Worm (Caenorhabditis elegans): ENCODE results near the gene ucr-1.

ucr-1 gene

ce11 chrIII:5568265-5568664 is 23.7 kb upstream of the ucr-1 start:
- TF ChIP-seq dmd-4 (tag; optimal IDR thresholded peaks at IDR 0.05) (no peak), nhr-25 (tag; optimal IDR thresholded peaks at IDR 0.05) (no peak), fos-1 (tag; optimal IDR thresholded peaks at IDR 0.05) (no peak), ztf-1 (GFP tag; conservative IDR thresholded peaks at IDR 0.05) (no peak), sma-3 (GFP tag; optimal IDR thresholded peaks at IDR 0.05) (no peak), mdl-1 (tag; optimal IDR thresholded peaks at IDR 0.05) (no peak), nhr-237 (tag; optimal IDR thresholded peaks at IDR 0.05) (no peak), nhr-12 (tag; optimal IDR thresholded peaks at IDR 0.05) (no peak), nhr-129 (tag; optimal IDR thresholded peaks at IDR 0.05) (no peak), zag-1 (tag; optimal IDR thresholded peaks at IDR 0.05) (no peak), Y55F3AM.14 (GFP tag; optimal IDR thresholded peaks at IDR 0.05) (no peak), ceh-82 (tag; optimal IDR thresholded peaks at IDR 0.05) (no peak), lin-13 (GFP tag; optimal IDR thresholded peaks at IDR 0.05) (no peak), snpc-4 (tag; optimal IDR thresholded peaks at IDR 0.05) (no peak), egl-27 (tag; optimal IDR thresholded peaks at IDR 0.05) (no peak), aly-2 (tag; optimal IDR thresholded peaks at IDR 0.05) (no peak), gmeb-1 (tag; optimal IDR thresholded peaks at IDR 0.05) (no peak), lin-11 (tag; optimal IDR thresholded peaks at IDR 0.05) (no peak), ama-1 (optimal IDR thresholded peaks at IDR 0.05) (no peak), unc-62 (GFP tag; optimal IDR thresholded peaks at IDR 0.05) (no peak)

ce11 chrIII:5568679-5569078 is 23.3 kb upstream of the ucr-1 start, which contains the start of gene nspb-12:
Gene nspb-12 (minus strand): TSS chrIII:5568779.
- TF ChIP-seq skn-1 (tag; optimal IDR thresholded peaks at IDR 0.05) (no peak), fos-1 (tag; optimal IDR thresholded peaks at IDR 0.05) (no peak), nhr-237 (tag; optimal IDR thresholded peaks at IDR 0.05) (no peak), unc-39 (tag; optimal IDR thresholded peaks at IDR 0.05) (no peak), nhr-129 (tag; optimal IDR thresholded peaks at IDR 0.05) (no peak)

ce11 chrIII:5570814-5571443 is 21.0 kb upstream of the ucr-1 start:
- TF ChIP-seq aly-2 (tag; optimal IDR thresholded peaks at IDR 0.05) (no peak), unc-55 (GFP tag; optimal IDR thresholded peaks at IDR 0.05) (peak; percentile 90), lsy-2 (tag; optimal IDR thresholded peaks at IDR 0.05) (peak in 1 of 2 experiments; percentile 15), mab-5 (tag; optimal IDR thresholded peaks at IDR 0.05) (peak; percentile 78), nhr-11 (tag; optimal IDR thresholded peaks at IDR 0.05) (no peak), nhr-129 (tag; optimal IDR thresholded peaks at IDR 0.05) (peak; percentile 4)

- TF ChIP-seq nhr-129 (tag; optimal IDR thresholded peaks at IDR 0.05) (peak; percentile 6), mbf-1 (tag; optimal IDR thresholded peaks at IDR 0.05) (no peak), lsy-2 (tag; optimal IDR thresholded peaks at IDR 0.05) (peak in 1 of 2 experiments; percentile 0), C34F6.9 (tag; optimal IDR thresholded peaks at IDR 0.05) (peak; percentile 11), sma-9 (GFP tag; optimal IDR thresholded peaks at IDR 0.05) (no peak), sma-9 (tag; optimal IDR thresholded peaks at IDR 0.05) (no peak)
Measured at ce11 chrIII:5572806-5573205, 19.1 kb upstream of the ucr-1 start.

ce11 chrIII:5573694-5574093 is 18.2 kb upstream of the ucr-1 start, which contains the start of gene molo-1:
Gene molo-1 (plus strand): TSS chrIII:5573994.
- TF ChIP-seq mdl-1 (tag; optimal IDR thresholded peaks at IDR 0.05): no peak
- TF ChIP-seq nhr-77 (tag; optimal IDR thresholded peaks at IDR 0.05): no peak
- TF ChIP-seq nhr-11 (tag; optimal IDR thresholded peaks at IDR 0.05): no peak
- TF ChIP-seq sma-9 (GFP tag; optimal IDR thresholded peaks at IDR 0.05): no peak
- TF ChIP-seq sma-9 (tag; optimal IDR thresholded peaks at IDR 0.05): no peak
- TF ChIP-seq mbf-1 (tag; optimal IDR thresholded peaks at IDR 0.05): no peak
- no peak for TF ChIP-seq dmd-4 (tag; optimal IDR thresholded peaks at IDR 0.05)
- TF ChIP-seq lsy-2 (tag; optimal IDR thresholded peaks at IDR 0.05): no peak
- no peak for TF ChIP-seq fos-1 (tag; optimal IDR thresholded peaks at IDR 0.05)
- no peak for TF ChIP-seq ztf-4 (tag; optimal IDR thresholded peaks at IDR 0.05)
- no peak for TF ChIP-seq zag-1 (tag; optimal IDR thresholded peaks at IDR 0.05)
- no peak for TF ChIP-seq ztf-1 (GFP tag; conservative IDR thresholded peaks at IDR 0.05)
- no peak for TF ChIP-seq ztf-11 (tag; optimal IDR thresholded peaks at IDR 0.05)
- no peak for TF ChIP-seq nhr-10 (tag; optimal IDR thresholded peaks at IDR 0.05)
- TF ChIP-seq lin-11 (tag; optimal IDR thresholded peaks at IDR 0.05): no peak
- TF ChIP-seq lin-39 (tag; optimal IDR thresholded peaks at IDR 0.05): no peak
- no peak for TF ChIP-seq blmp-1 (tag; optimal IDR thresholded peaks at IDR 0.05; ENCODE audit: insufficient read depth)
- no peak for TF ChIP-seq gmeb-1 (tag; optimal IDR thresholded peaks at IDR 0.05)

Measured in whole organism, L2 larva.